Worm (Caenorhabditis elegans): ENCODE results near the gene mlt-3.

Gene mlt-3

ce11 chrIV:12218253-12218652 lies 8.7 kb downstream of the mlt-3 start:
- TF ChIP-seq W03F9.2 (tag; optimal IDR thresholded peaks at IDR 0.05) (no peak), dao-5 (tag; optimal IDR thresholded peaks at IDR 0.05) (no peak), him-1 (tag; optimal IDR thresholded peaks at IDR 0.05) (no peak)

- TF ChIP-seq him-1 (tag; optimal IDR thresholded peaks at IDR 0.05) (no peak), dao-5 (tag; optimal IDR thresholded peaks at IDR 0.05) (no peak), W03F9.2 (tag; optimal IDR thresholded peaks at IDR 0.05) (no peak)
These were observed 9.8 kb downstream of the mlt-3 start for ce11 chrIV:12217142-12217541.

- TF ChIP-seq W03F9.2 (tag; optimal IDR thresholded peaks at IDR 0.05) (no peak), him-1 (tag; optimal IDR thresholded peaks at IDR 0.05) (no peak), dao-5 (tag; optimal IDR thresholded peaks at IDR 0.05) (no peak)
These were observed 11.1 kb downstream of the mlt-3 start, which contains the start of gene phy-2 for ce11 chrIV:12215762-12216295. Gene phy-2 (minus strand): TSS chrIV:12215987.

ce11 chrIV:12212814-12213213 lies 14.1 kb downstream of the mlt-3 start:
- TF ChIP-seq W03F9.2 (tag; optimal IDR thresholded peaks at IDR 0.05) (no peak), dao-5 (tag; optimal IDR thresholded peaks at IDR 0.05) (no peak), him-1 (tag; optimal IDR thresholded peaks at IDR 0.05) (no peak)

- TF ChIP-seq dao-5 (tag; optimal IDR thresholded peaks at IDR 0.05) (no peak), W03F9.2 (tag; optimal IDR thresholded peaks at IDR 0.05) (no peak), him-1 (tag; optimal IDR thresholded peaks at IDR 0.05) (no peak)
These were observed 15.6 kb downstream of the mlt-3 start for ce11 chrIV:12211292-12211691.

- TF ChIP-seq dao-5 (tag; optimal IDR thresholded peaks at IDR 0.05) (no peak), W03F9.2 (tag; optimal IDR thresholded peaks at IDR 0.05) (no peak), him-1 (tag; optimal IDR thresholded peaks at IDR 0.05) (no peak)
These were observed 17.8 kb downstream of the mlt-3 start, which contains the start of the genes marb-1 and F35G2.3 for ce11 chrIV:12208984-12209676. Gene marb-1 (minus strand): TSS chrIV:12209010. Gene F35G2.3 (plus strand): TSS chrIV:12209626.

- no peak for TF ChIP-seq dao-5 (tag; optimal IDR thresholded peaks at IDR 0.05)
- TF ChIP-seq W03F9.2 (tag; optimal IDR thresholded peaks at IDR 0.05): no peak
These were observed 19.0 kb downstream of the mlt-3 start for ce11 chrIV:12207873-12208272.

- TF ChIP-seq him-1 (tag; optimal IDR thresholded peaks at IDR 0.05) (no peak), dao-5 (tag; optimal IDR thresholded peaks at IDR 0.05) (no peak), W03F9.2 (tag; optimal IDR thresholded peaks at IDR 0.05) (no peak)
These were observed 19.5 kb downstream of the mlt-3 start for ce11 chrIV:12207454-12207853.

- TF ChIP-seq dao-5 (tag; optimal IDR thresholded peaks at IDR 0.05) (no peak), W03F9.2 (tag; optimal IDR thresholded peaks at IDR 0.05) (no peak), him-1 (tag; optimal IDR thresholded peaks at IDR 0.05) (no peak)
These were observed 22.9 kb downstream of the mlt-3 start for ce11 chrIV:12203968-12204367.

- TF ChIP-seq dao-5 (tag; optimal IDR thresholded peaks at IDR 0.05) (no peak), him-1 (tag; optimal IDR thresholded peaks at IDR 0.05) (no peak), W03F9.2 (tag; optimal IDR thresholded peaks at IDR 0.05) (no peak)
These were observed 24.0 kb downstream of the mlt-3 start, which contains the start of gene F35G2.1 for ce11 chrIV:12202949-12203348. Gene F35G2.1 (plus strand): TSS chrIV:12203249.

- no peak for TF ChIP-seq him-1 (tag; optimal IDR thresholded peaks at IDR 0.05)
- TF ChIP-seq dao-5 (tag; optimal IDR thresholded peaks at IDR 0.05): no peak
- no peak for TF ChIP-seq W03F9.2 (tag; optimal IDR thresholded peaks at IDR 0.05)
These were observed 24.9 kb downstream of the mlt-3 start for ce11 chrIV:12202000-12202399.

ce11 chrIV:12200812-12201211 lies 26.1 kb downstream of the mlt-3 start:
- TF ChIP-seq him-1 (tag; optimal IDR thresholded peaks at IDR 0.05): no peak
- no peak for TF ChIP-seq W03F9.2 (tag; optimal IDR thresholded peaks at IDR 0.05)
- TF ChIP-seq dao-5 (tag; optimal IDR thresholded peaks at IDR 0.05): no peak

ce11 chrIV:12199538-12200158 lies 27.3 kb downstream of the mlt-3 start:
- TF ChIP-seq W03F9.2 (tag; optimal IDR thresholded peaks at IDR 0.05) (no peak), him-1 (tag; optimal IDR thresholded peaks at IDR 0.05) (no peak), dao-5 (tag; optimal IDR thresholded peaks at IDR 0.05) (no peak)

- no peak for TF ChIP-seq W03F9.2 (tag; optimal IDR thresholded peaks at IDR 0.05)
- no peak for TF ChIP-seq him-1 (tag; optimal IDR thresholded peaks at IDR 0.05)
- TF ChIP-seq dao-5 (tag; optimal IDR thresholded peaks at IDR 0.05): no peak
These were observed 28.1 kb downstream of the mlt-3 start for ce11 chrIV:12198816-12199215.

Data from whole organism, L4/young adult.